Worm (Caenorhabditis elegans): ENCODE measurements around the gene K02F6.7.
"Not testable (repeated sequence)": the region's sequence is repeated elsewhere in the genome, so short reads cannot be mapped to it uniquely, and the experiment has no call there.

K02F6.7 gene

DNA sequence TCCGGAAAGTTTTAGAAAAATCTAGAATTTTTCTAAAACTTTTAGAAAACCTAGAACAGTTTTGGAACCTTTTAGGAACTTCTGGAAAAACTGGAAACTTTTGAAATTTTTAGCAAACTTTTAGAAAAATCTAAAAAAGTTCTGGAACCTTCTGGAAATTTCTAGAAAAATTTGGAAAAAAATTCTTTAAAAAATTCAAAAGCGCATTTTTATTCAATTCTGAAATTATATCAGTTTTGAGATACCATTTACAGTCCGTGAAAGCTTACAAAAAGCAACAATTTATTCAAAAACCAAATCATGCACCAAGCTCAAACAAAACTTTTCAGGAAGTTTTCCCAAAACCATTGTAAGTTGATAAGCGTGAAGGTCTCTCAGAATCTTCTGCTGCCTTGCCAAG is 540 bp upstream of the K02F6.7 start, which contains the start of gene K02F6.4:
Gene K02F6.4, plus strand, starts transcription at position 301 of the 400 bp plus-strand sequence.
- TF ChIP-seq nhr-25 (tag; optimal IDR thresholded peaks at IDR 0.05): no peak
- TF ChIP-seq egl-5 (tag; optimal IDR thresholded peaks at IDR 0.05): no peak
- TF ChIP-seq elt-3 (tag; optimal IDR thresholded peaks at IDR 0.05): no peak
- TF ChIP-seq nhr-11 (tag; optimal IDR thresholded peaks at IDR 0.05): no peak
- no peak for TF ChIP-seq ZK546.5 (tag; optimal IDR thresholded peaks at IDR 0.05)
- no peak for TF ChIP-seq nhr-28 (tag; optimal IDR thresholded peaks at IDR 0.05)

DNA sequence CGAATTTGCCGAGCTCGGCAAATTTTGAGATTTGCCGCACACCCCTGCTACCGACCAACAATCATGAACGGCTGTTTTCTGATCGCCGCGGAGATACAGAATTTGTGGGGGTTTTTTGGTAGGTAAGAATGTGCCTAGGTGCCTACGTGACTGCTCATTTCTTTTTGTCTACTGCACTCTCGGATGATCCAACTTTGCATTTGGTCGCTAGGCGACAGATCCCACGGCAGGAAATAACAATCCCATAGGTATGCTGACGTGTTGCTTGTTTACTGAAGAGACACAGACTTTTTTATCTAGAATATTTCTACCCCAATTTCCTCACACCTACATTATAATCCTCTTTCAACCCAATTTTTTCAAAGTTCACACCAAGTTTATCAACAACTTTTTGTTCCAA is 2.7 kb downstream of the K02F6.7 start, which contains the start of gene K02F6.8:
Gene K02F6.8, minus strand, starts transcription at position 101 of the 400 bp plus-strand sequence.
- not testable (repeated sequence) for TF ChIP-seq ceh-9, ZK546.5, nhr-28 (tag; optimal IDR thresholded peaks at IDR 0.05)

DNA sequence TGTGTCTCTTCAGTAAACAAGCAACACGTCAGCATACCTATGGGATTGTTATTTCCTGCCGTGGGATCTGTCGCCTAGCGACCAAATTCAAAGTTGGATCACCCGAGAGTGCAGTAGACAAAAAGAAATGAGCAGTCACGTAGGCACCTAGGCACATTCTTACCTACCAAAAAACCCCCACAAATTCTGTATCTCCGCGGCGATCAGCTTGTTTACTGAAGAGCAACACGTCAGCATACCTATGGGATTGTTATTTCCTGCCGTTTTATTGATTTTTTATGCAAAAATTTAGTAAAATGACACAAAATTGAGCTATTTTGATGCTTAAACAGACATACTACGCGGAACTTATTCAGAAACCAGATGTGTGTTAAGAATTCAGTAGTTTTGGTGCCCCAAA is 3.2 kb downstream of the K02F6.7 start, which contains the start of gene K02F6.5:
Gene K02F6.5, plus strand, starts transcription at position 301 of the 400 bp plus-strand sequence.
- TF ChIP-seq zag-1, ztf-4, ceh-16 (tag; optimal IDR thresholded peaks at IDR 0.05): not testable (repeated sequence)

DNA sequence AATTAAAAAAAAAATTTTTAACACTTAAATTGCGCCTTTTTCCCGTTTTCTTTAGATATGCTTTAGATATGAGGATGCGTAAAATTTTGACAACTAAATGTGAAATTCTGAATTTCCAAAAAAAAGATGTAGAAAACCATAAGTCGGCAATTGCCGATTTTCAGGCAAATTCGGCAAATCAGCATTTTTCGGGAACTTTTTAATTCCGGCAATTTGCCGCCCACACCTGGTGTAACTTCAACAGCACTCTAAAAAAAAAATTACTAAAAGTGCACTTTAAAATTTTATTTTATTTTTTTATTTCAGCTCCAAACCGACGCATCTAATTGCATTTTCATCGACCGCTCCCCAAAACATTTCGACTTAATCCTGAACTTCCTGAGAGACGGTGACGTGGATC is 7.2 kb downstream of the K02F6.7 start, which contains the start of gene K02F6.6:
Gene K02F6.6, plus strand, starts transcription at position 301 of the 400 bp plus-strand sequence.
- TF ChIP-seq daf-12 (tag; optimal IDR thresholded peaks at IDR 0.05) (no peak), ZK546.5 (tag; optimal IDR thresholded peaks at IDR 0.05) (no peak), elt-2 (tag; optimal IDR thresholded peaks at IDR 0.05) (no peak), mml-1 (tag; optimal IDR thresholded peaks at IDR 0.05) (no peak), R02D3.7 (tag; optimal IDR thresholded peaks at IDR 0.05) (no peak), ceh-16 (tag; optimal IDR thresholded peaks at IDR 0.05) (no peak), egl-5 (tag; optimal IDR thresholded peaks at IDR 0.05) (no peak), nhr-12 (tag; optimal IDR thresholded peaks at IDR 0.05) (no peak), nhr-67 (tag; optimal IDR thresholded peaks at IDR 0.05) (no peak), nhr-23 (tag; optimal IDR thresholded peaks at IDR 0.05) (no peak), egl-27 (tag; optimal IDR thresholded peaks at IDR 0.05) (no peak), jun-1 (tag; optimal IDR thresholded peaks at IDR 0.05) (no peak), fos-1 (tag; optimal IDR thresholded peaks at IDR 0.05) (no peak), ceh-9 (tag; optimal IDR thresholded peaks at IDR 0.05) (no peak), nhr-11 (tag; optimal IDR thresholded peaks at IDR 0.05) (no peak)

DNA sequence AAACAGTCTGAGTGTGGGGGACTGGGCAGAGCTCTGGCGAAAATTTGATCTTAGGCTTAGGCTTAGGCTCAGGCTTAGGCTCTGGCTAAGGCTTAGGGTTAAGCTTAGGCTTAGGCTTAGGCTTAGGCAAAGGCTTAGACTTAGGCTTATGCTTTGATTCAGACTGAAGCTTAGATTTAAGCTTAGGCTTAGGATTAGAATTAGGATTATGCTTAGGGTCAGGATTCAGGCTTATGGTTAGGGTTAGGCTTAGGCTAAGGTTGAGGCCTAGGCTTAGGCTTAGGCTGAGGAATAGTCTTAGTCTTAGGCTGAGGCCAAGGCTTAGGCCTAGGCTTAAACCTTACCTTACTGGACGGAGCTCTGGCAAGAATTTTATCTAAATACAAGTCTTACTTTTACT is 10.8 kb downstream of the K02F6.7 start:
- TF ChIP-seq nhr-77 (tag; optimal IDR thresholded peaks at IDR 0.05): no peak
- no peak for TF ChIP-seq ama-1 (optimal IDR thresholded peaks at IDR 0.05)
- TF ChIP-seq elt-3 (tag; optimal IDR thresholded peaks at IDR 0.05): no peak
- TF ChIP-seq egl-27 (tag; optimal IDR thresholded peaks at IDR 0.05): no peak

DNA sequence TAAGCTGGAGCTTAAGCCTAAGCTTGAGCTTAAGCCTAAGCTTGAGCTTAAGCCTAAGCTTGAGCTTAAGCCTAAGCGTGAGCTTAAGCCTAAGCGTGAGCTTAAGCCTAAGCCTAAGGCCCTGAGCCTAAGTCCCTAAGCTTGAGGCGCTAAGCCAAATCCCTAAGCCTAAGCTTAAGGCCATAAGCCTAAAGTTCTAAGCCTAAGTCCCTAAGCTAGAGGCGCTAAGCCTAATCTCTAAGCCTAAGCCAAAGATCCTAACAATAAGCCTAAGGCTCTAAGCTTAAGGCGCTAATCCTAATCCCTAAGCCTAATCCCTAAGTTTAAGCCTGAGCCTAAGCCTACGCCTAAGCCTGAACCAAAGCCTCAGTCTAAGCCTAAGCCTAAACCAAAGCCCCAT is 12.0 kb downstream of the K02F6.7 start:
- TF ChIP-seq elt-2 (tag; optimal IDR thresholded peaks at IDR 0.05) (no peak), nhr-76 (tag; optimal IDR thresholded peaks at IDR 0.05) (no peak), daf-12 (tag; optimal IDR thresholded peaks at IDR 0.05) (no peak), nhr-237 (tag; optimal IDR thresholded peaks at IDR 0.05) (no peak), nhr-23 (tag; optimal IDR thresholded peaks at IDR 0.05) (no peak), nhr-25 (tag; optimal IDR thresholded peaks at IDR 0.05) (no peak), ZK546.5 (tag; optimal IDR thresholded peaks at IDR 0.05) (no peak), R02D3.7 (tag; optimal IDR thresholded peaks at IDR 0.05) (no peak), ceh-82 (tag; optimal IDR thresholded peaks at IDR 0.05) (no peak), pha-4 (tag; optimal IDR thresholded peaks at IDR 0.05) (no peak), snpc-4 (tag; optimal IDR thresholded peaks at IDR 0.05) (no peak), lin-15B (tag; optimal IDR thresholded peaks at IDR 0.05) (no peak), ceh-9 (tag; optimal IDR thresholded peaks at IDR 0.05) (no peak), mml-1 (tag; optimal IDR thresholded peaks at IDR 0.05) (no peak), tbx-2 (tag; optimal IDR thresholded peaks at IDR 0.05) (no peak), ztf-4 (tag; optimal IDR thresholded peaks at IDR 0.05) (no peak), aly-2 (tag; optimal IDR thresholded peaks at IDR 0.05) (no peak), nhr-12 (tag; optimal IDR thresholded peaks at IDR 0.05) (no peak), elt-1 (tag; optimal IDR thresholded peaks at IDR 0.05) (no peak)
